Worm (Caenorhabditis elegans) whole organism, late embryonic: Measurements from ENCODE around the gene srx-74.

Experiments used
- C38D4.7 ChIP-seq: fragments of 200-800 bp; sonication (Bioruptor generic); optimal IDR thresholded peaks from 2 replicates; lab custom pipeline; 2018; ENCODE audit warnings: mild to moderate bottlenecking, missing genetic modification characterization, moderate library complexity, missing compliant biosample characterization
- K02D7.2 ChIP-seq: sonication (generic microtip); optimal IDR thresholded peaks from 2 replicates; lab custom pipeline; 2017; ENCODE audit warnings: mild to moderate bottlenecking, missing genetic modification characterization, missing compliant biosample characterization
- K09A11.1 ChIP-seq: sonication (generic microtip); optimal IDR thresholded peaks from 2 replicates; lab custom pipeline; 2017; ENCODE audit warnings: antibody characterized with exemption, mild to moderate bottlenecking, missing genetic modification characterization, missing compliant biosample characterization; ENCODE audit not compliant: insufficient read depth
- T23F11.4 ChIP-seq: fragments of 200-800 bp; sonication (Bioruptor generic); optimal IDR thresholded peaks from 2 replicates; lab custom pipeline; 2018; ENCODE audit warnings: mild to moderate bottlenecking, missing genetic modification characterization, missing compliant biosample characterization
- Y22D7AL.16 ChIP-seq: sonication (generic microtip); optimal IDR thresholded peaks from 2 replicates; lab custom pipeline; 2016; ENCODE audit warnings: missing genetic modification characterization, missing compliant biosample characterization
- ahr-1 ChIP-seq: sonication (generic microtip); optimal IDR thresholded peaks from 2 replicates; lab custom pipeline; 2016; ENCODE audit warnings: missing genetic modification characterization, missing compliant biosample characterization
- ama-1 ChIP-seq: fragments of 150-350 bp; optimal IDR thresholded peaks from 2 replicates; lab custom pipeline; 2014
- ceh-14 ChIP-seq: sonication (generic microtip); optimal IDR thresholded peaks from 2 replicates; lab custom pipeline; 2016; ENCODE audit warnings: missing genotype, missing genetic modification characterization, missing compliant biosample characterization
- ceh-18 ChIP-seq: sonication (generic microtip); optimal IDR thresholded peaks from 2 replicates; lab custom pipeline; 2016; ENCODE audit warnings: missing genetic modification characterization, missing compliant biosample characterization
- ceh-22 ChIP-seq: sonication (generic microtip); optimal IDR thresholded peaks from 2 replicates; lab custom pipeline; 2017; ENCODE audit warnings: missing biosample characterization, missing genetic modification characterization
- ceh-31 ChIP-seq: sonication (generic microtip); optimal IDR thresholded peaks from 2 replicates; lab custom pipeline; 2016; ENCODE audit warnings: missing genetic modification characterization, missing compliant biosample characterization
- ceh-45 ChIP-seq: fragments of 200-800 bp; sonication (Bioruptor generic); IDR thresholded peaks from 2 replicates; pipeline ENCODE4 v1.3.6; 2022; ENCODE audit warnings: missing genetic modification reagents, missing genetic modification characterization, missing compliant biosample characterization
- ceh-6 ChIP-seq: fragments of 200-800 bp; sonication (Bioruptor generic); optimal IDR thresholded peaks from 2 replicates; lab custom pipeline; 2018; ENCODE audit warnings: mild to moderate bottlenecking, missing genetic modification characterization, missing compliant biosample characterization
- che-1 ChIP-seq: sonication (generic microtip); optimal IDR thresholded peaks from 2 replicates; lab custom pipeline; 2016; ENCODE audit warnings: mild to moderate bottlenecking, missing genetic modification characterization, missing compliant biosample characterization
- elt-4 ChIP-seq: sonication (generic microtip); optimal IDR thresholded peaks from 2 replicates; lab custom pipeline; 2016; ENCODE audit warnings: missing genetic modification characterization, missing compliant biosample characterization
- ets-4 ChIP-seq: sonication (generic microtip); optimal IDR thresholded peaks from 2 replicates; lab custom pipeline; 2016; ENCODE audit warnings: missing genetic modification characterization, missing compliant biosample characterization
- eyg-1 ChIP-seq: sonication (generic microtip); optimal IDR thresholded peaks from 2 replicates; lab custom pipeline; 2016; ENCODE audit warnings: missing genotype, missing genetic modification characterization, missing compliant biosample characterization
- fkh-10 ChIP-seq: fragments of 150-350 bp; optimal IDR thresholded peaks from 2 replicates; lab custom pipeline; 2014; ENCODE audit warnings: missing biosample characterization, missing genetic modification reagents, missing genetic modification characterization
- fkh-6 ChIP-seq: sonication (generic microtip); optimal IDR thresholded peaks from 2 replicates; lab custom pipeline; 2016; ENCODE audit warnings: missing genetic modification characterization, missing compliant biosample characterization
- gmeb-2 ChIP-seq: sonication (generic microtip); optimal IDR thresholded peaks from 2 replicates; lab custom pipeline; 2016; ENCODE audit warnings: missing genetic modification characterization, inconsistent platforms, missing compliant biosample characterization
- hlh-30 ChIP-seq: sonication (generic microtip); optimal IDR thresholded peaks from 2 replicates; lab custom pipeline; 2017; ENCODE audit warnings: antibody characterized with exemption, missing genetic modification characterization, missing compliant biosample characterization; ENCODE audit not compliant: insufficient read depth
- lim-6 ChIP-seq: sonication (generic microtip); optimal IDR thresholded peaks from 2 replicates; lab custom pipeline; 2016; ENCODE audit warnings: missing genetic modification characterization, missing compliant biosample characterization
- lin-11 ChIP-seq: fragments of 200-800 bp; sonication (Bioruptor generic); optimal IDR thresholded peaks from 2 replicates; lab custom pipeline; 2018; ENCODE audit warnings: mild to moderate bottlenecking, missing genetic modification characterization, missing compliant biosample characterization
- madf-2 ChIP-seq: sonication (generic microtip); optimal IDR thresholded peaks from 2 replicates; lab custom pipeline; 2017; ENCODE audit warnings: missing genetic modification characterization, missing compliant biosample characterization
- mec-3 ChIP-seq: sonication (generic microtip); optimal IDR thresholded peaks from 2 replicates; lab custom pipeline; 2016; ENCODE audit warnings: borderline replicate concordance, missing genetic modification characterization, missing compliant biosample characterization
- nhr-11 ChIP-seq: fragments of 150-350 bp; optimal IDR thresholded peaks from 2 replicates; lab custom pipeline; 2014; ENCODE audit warnings: missing biosample characterization, missing genetic modification characterization
- nhr-232 ChIP-seq: sonication (generic microtip); optimal IDR thresholded peaks from 2 replicates; lab custom pipeline; 2016; ENCODE audit warnings: missing genetic modification characterization, missing compliant biosample characterization
- pha-2 ChIP-seq: sonication (generic microtip); optimal IDR thresholded peaks from 2 replicates; lab custom pipeline; 2017; ENCODE audit warnings: mild to moderate bottlenecking, missing genetic modification characterization, missing compliant biosample characterization
- pros-1 ChIP-seq: fragments of 150-350 bp; optimal IDR thresholded peaks from 2 replicates; lab custom pipeline; 2014; ENCODE audit warnings: missing biosample characterization, missing genetic modification reagents, missing genetic modification characterization
- rnt-1 ChIP-seq: sonication (generic microtip); optimal IDR thresholded peaks from 2 replicates; lab custom pipeline; 2016; ENCODE audit warnings: missing genetic modification characterization, missing compliant biosample characterization
- tbx-2 ChIP-seq: sonication (generic microtip); optimal IDR thresholded peaks from 2 replicates; lab custom pipeline; 2016; ENCODE audit warnings: missing genetic modification characterization, missing compliant biosample characterization
- tbx-7 ChIP-seq: sonication (generic microtip); optimal IDR thresholded peaks from 2 replicates; lab custom pipeline; 2016; ENCODE audit warnings: missing genotype, missing genetic modification characterization, missing compliant biosample characterization
- unc-3 ChIP-seq, 2 experiments: fragments of 200-800 bp in 1 of 2; sonication (Bioruptor generic) in 1 of 2; sonication (generic microtip) in 1 of 2; conservative IDR thresholded peaks in 1 of 2; optimal IDR thresholded peaks in 1 of 2; 2 replicates each; pipeline versions ENCODE4 v1.3.6 to Lab custom; 2016 to 2022; ENCODE audit warnings: missing compliant biosample characterization in 2 of 2, missing genetic modification characterization in 2 of 2, missing genetic modification reagents in 1 of 2
- unc-42 ChIP-seq: sonication (generic microtip); optimal IDR thresholded peaks from 2 replicates; lab custom pipeline; 2016; ENCODE audit warnings: missing genotype, missing genetic modification characterization, missing compliant biosample characterization
- unc-86 ChIP-seq: sonication (generic microtip); optimal IDR thresholded peaks from 2 replicates; lab custom pipeline; 2016; ENCODE audit warnings: missing genetic modification characterization, missing compliant biosample characterization
- ztf-16 ChIP-seq: sonication (generic microtip); optimal IDR thresholded peaks from 2 replicates; lab custom pipeline; 2017; ENCODE audit warnings: missing genetic modification characterization, missing compliant biosample characterization

The srx-74 gene

ce11 chrV:4647857-4648256 lies 14.4 kb downstream of the srx-74 start, which contains the start of gene F41F3.3 (continued):
- TF ChIP-seq lim-6 (tag; lab: Kevin White, UChicago) = no peak

DNA sequence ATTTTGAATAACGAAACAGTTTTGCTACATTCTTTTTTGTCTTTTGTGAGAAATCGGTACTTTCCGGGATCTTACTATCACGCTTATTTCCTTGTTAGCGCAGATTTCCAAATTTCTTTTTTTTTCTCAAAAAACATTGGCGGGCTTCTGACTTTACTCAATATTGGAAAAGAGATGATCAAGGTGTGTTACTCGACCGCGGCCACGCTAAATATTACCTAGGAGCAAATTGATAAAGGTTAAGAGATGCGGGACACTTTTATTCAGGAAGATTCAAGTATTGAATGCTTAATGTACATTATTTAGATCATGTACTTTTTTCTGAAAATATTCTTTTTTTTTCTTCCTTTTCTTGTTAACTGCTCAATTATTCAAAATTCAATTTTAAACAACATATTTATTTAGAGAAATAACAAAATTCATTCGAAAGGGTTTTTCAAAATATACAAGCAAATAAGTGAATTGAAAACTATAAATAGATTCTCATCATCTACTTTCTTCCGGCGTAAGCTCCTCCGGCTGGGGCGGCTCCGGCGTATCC lies 15.0 kb downstream of the srx-74 start:
- TF ChIP-seq tbx-2 (no peak), T23F11.4 (GFP tag; lab: Kevin White, UChicago) (no peak), unc-42 (tag; lab: Kevin White, UChicago) (no peak), mec-3 (tag; lab: Kevin White, UChicago) (no peak), K09A11.1 (tag; lab: Kevin White, UChicago) (no peak), pha-2 (no peak), ceh-18 (tag; lab: Kevin White, UChicago) (no peak), pros-1 (tag; lab: Kevin White, UChicago) (no peak), ceh-6 (no peak), lim-6 (tag; lab: Kevin White, UChicago) (no peak), eyg-1 (no peak)

DNA sequence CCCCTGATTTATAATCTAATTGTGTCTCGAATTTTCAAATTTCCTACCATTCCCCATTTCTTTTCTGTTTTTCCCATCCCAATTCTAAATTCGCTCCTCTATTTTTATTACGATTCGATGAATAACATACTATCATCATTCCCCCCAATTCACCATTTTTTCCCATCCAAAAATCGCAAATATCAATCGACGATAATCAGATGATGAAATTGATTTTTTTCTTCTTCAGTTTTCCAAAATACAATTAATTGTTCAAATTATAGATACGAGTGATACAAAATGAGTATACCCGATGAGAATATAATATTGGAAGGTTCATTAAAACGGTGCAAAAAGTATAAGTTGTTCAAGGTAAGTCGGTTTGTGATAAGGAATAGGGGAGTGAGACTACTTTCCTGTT lies 19.6 kb downstream of the srx-74 start, which contains the start of gene soc-1:
soc-1 (plus strand) TSS at position 262 of the 400 bp plus-strand sequence.
- no peak for TF ChIP-seq hlh-30 (tag; lab: Kevin White, UChicago)
- TF ChIP-seq unc-86 (tag; lab: Kevin White, UChicago) = no peak
- TF ChIP-seq pros-1 (tag; lab: Kevin White, UChicago) = no peak
- no peak for TF ChIP-seq T23F11.4 (GFP tag; lab: Kevin White, UChicago)
- TF ChIP-seq elt-4 (tag; lab: Kevin White, UChicago) = no peak
- TF ChIP-seq ets-4 (tag; lab: Kevin White, UChicago) = no peak
- no peak for TF ChIP-seq Y22D7AL.16 (tag; lab: Kevin White, UChicago)
- no peak for TF ChIP-seq unc-42 (tag; lab: Kevin White, UChicago)
- no peak for TF ChIP-seq ceh-14 (tag; lab: Kevin White, UChicago)
- TF ChIP-seq ztf-16 = no peak
- TF ChIP-seq unc-3 (GFP tag; conservative IDR thresholded peaks at IDR 0.05; lab: Robert Waterston, UW) = no peak
- TF ChIP-seq unc-3 (tag; optimal IDR thresholded peaks at IDR 0.05; lab: Kevin White, UChicago) = no peak

ce11 chrV:4640501-4641150 lies 21.7 kb downstream of the srx-74 start:
- no peak for TF ChIP-seq ceh-45 (GFP tag; lab: Robert Waterston, UW)
- no peak for TF ChIP-seq madf-2
- no peak for TF ChIP-seq nhr-232 (tag; lab: Kevin White, UChicago)
- TF ChIP-seq pros-1 (tag; lab: Kevin White, UChicago) = no peak
- TF ChIP-seq ceh-31 (tag; lab: Kevin White, UChicago) = no peak
- TF ChIP-seq nhr-11 (tag; lab: Kevin White, UChicago) = no peak
- TF ChIP-seq fkh-6 (tag; lab: Kevin White, UChicago) = no peak
- no peak for TF ChIP-seq lin-11 (tag; lab: Kevin White, UChicago)
- no peak for TF ChIP-seq unc-42 (tag; lab: Kevin White, UChicago)
- TF ChIP-seq gmeb-2 (tag; lab: Kevin White, UChicago) = no peak
- TF ChIP-seq ceh-18 (tag; lab: Kevin White, UChicago) = no peak
- no peak for TF ChIP-seq K09A11.1 (tag; lab: Kevin White, UChicago)
- TF ChIP-seq C38D4.7 = no peak
- TF ChIP-seq che-1 (tag; lab: Kevin White, UChicago) = no peak
- TF ChIP-seq ama-1 (lab: Kevin White, UChicago) = no peak
- TF ChIP-seq, all 69 proteins: peak for 0

ce11 chrV:4637153-4637552 lies 25.1 kb downstream of the srx-74 start:
- TF ChIP-seq K02D7.2 (tag; lab: Kevin White, UChicago) (no peak), che-1 (tag; lab: Kevin White, UChicago) (no peak), fkh-10 (no peak), tbx-7 (tag; lab: Kevin White, UChicago) (no peak), rnt-1 (tag; lab: Kevin White, UChicago) (no peak), ahr-1 (tag; lab: Kevin White, UChicago) (no peak), gmeb-2 (tag; lab: Kevin White, UChicago) (no peak), ceh-22 (tag; lab: Kevin White, UChicago) (no peak)
- TF ChIP-seq, all 69 proteins: peak for 0
